Worm (Caenorhabditis elegans) whole organism, early embryonic: ENCODE results near the gene csq-1.

ENCODE experiments used
- ama-1 ChIP-seq: fragments of 150-350 bp; optimal IDR thresholded peaks from 2 replicates; lab custom pipeline; 2014
- ceh-13 ChIP-seq: fragments of 200-800 bp; sonication (Bioruptor generic); optimal IDR thresholded peaks from 2 replicates; lab custom pipeline; 2018; ENCODE audit warnings: mild to moderate bottlenecking, missing genetic modification characterization, missing compliant biosample characterization
- ceh-36 ChIP-seq: sonication (generic microtip); optimal IDR thresholded peaks from 2 replicates; lab custom pipeline; 2016; ENCODE audit warnings: missing genetic modification characterization, inconsistent platforms, missing compliant biosample characterization
- ets-7 ChIP-seq: sonication (generic microtip); optimal IDR thresholded peaks from 2 replicates; lab custom pipeline; 2016; ENCODE audit warnings: missing genotype, missing genetic modification characterization, missing compliant biosample characterization
- flt-1 ChIP-seq: fragments of 200-800 bp; sonication (Bioruptor generic); IDR thresholded peaks from 2 replicates; pipeline ENCODE4 v1.3.6; 2022; ENCODE audit warnings: missing genetic modification characterization, missing compliant biosample characterization
- tbx-11 ChIP-seq: fragments of 200-800 bp; sonication (Bioruptor generic); IDR thresholded peaks from 2 replicates; pipeline ENCODE4 v1.3.6; 2022; ENCODE audit warnings: missing genetic modification characterization, missing compliant biosample characterization
- tbx-37 ChIP-seq: fragments of 200-800 bp; sonication (Bioruptor generic); conservative IDR thresholded peaks from 2 replicates; pipeline ENCODE4 v1.3.6; 2022; ENCODE audit warnings: missing genetic modification reagents, missing genetic modification characterization, missing compliant biosample characterization
- tra-4 ChIP-seq: sonication (generic microtip); optimal IDR thresholded peaks from 2 replicates; lab custom pipeline; 2017; ENCODE audit warnings: missing genetic modification characterization, missing compliant biosample characterization

DNA sequence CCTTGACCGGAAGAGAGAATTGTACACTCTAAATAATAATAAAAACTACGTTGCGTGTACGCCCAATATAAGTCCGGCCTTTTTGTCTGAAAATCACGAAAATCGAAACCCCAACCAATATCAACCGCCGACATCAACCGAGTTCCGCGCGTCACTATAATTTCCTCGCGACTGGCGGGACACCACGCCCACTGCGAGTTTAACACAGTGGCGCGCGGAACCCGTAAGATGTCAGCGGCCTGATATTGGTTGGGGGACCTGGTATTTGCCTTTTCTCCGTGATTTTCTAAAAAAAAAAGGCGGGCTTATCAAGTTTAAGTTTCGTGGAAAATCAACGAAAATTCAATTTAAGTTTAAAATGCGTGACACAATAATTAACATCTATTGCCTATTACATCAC, 4.2 kb upstream of the csq-1 start:
- no peak for TF ChIP-seq ama-1 (lab: Kevin White, UChicago)
- no peak for TF ChIP-seq tra-4 (tag; lab: Kevin White, UChicago)
- TF ChIP-seq flt-1: no peak
- TF ChIP-seq ceh-36 (tag; lab: Kevin White, UChicago): no peak
- TF ChIP-seq ceh-13: no peak
- TF ChIP-seq ets-7 (tag; lab: Kevin White, UChicago): no peak
- TF ChIP-seq tbx-11 (GFP tag; lab: Robert Waterston, UW): no peak
- no peak for TF ChIP-seq tbx-37 (GFP tag; lab: Robert Waterston, UW)
